Worm (Caenorhabditis elegans): ENCODE measurements around the gene Y41G9A.10.

Gene Y41G9A.10

ce11 chrX:2946508-2947005 lies at the start of gene Y41G9A.10, which contains the start of gene Y41G9A.5:
Gene Y41G9A.10 (minus strand): TSS chrX:2946558.
Gene Y41G9A.5 (plus strand): TSS chrX:2946667.
- no peak for TF ChIP-seq unc-62 (GFP tag; optimal IDR thresholded peaks at IDR 0.05)

- TF ChIP-seq unc-62 (GFP tag; optimal IDR thresholded peaks at IDR 0.05), result no peak
These were observed 43.8 kb upstream of the Y41G9A.10 start for ce11 chrX:2990145-2990544.

- no peak for TF ChIP-seq unc-62 (GFP tag; optimal IDR thresholded peaks at IDR 0.05)
These were observed 37.6 kb upstream of the Y41G9A.10 start, which contains the start of gene osm-5 for ce11 chrX:2983996-2984395. Gene osm-5 (plus strand): TSS chrX:2984263.

- no peak for TF ChIP-seq unc-62 (GFP tag; optimal IDR thresholded peaks at IDR 0.05)
These were observed 35.4 kb upstream of the Y41G9A.10 start, which contains the start of gene nspg-5 for ce11 chrX:2981715-2982114. Gene nspg-5 (plus strand): TSS chrX:2982015.

DNA sequence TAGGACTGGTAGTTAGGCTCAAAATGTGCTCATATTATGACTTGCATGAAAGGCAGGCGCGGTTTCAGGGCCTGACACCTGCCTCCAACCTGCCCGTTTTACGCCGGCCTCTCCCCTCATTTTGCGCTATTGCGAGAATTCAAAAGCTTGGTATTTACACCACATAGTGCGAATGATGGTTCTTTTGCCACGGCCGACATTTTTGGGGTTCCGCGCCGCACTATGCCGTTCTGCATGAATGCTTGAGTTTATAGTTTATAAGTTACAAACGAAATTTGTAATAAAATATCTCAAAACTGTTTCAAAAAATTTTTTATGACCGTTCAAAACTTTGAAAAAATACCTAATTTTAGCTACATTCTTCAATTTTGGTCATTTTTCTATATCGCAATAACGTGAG lies 31.7 kb upstream of the Y41G9A.10 start:
- TF ChIP-seq unc-62 (GFP tag; optimal IDR thresholded peaks at IDR 0.05), result no peak

- no peak for TF ChIP-seq unc-62 (GFP tag; optimal IDR thresholded peaks at IDR 0.05)
These were observed 29.8 kb upstream of the Y41G9A.10 start, which contains the start of gene aakg-3 for ce11 chrX:2976148-2976547. Gene aakg-3 (plus strand): TSS chrX:2976448.

ce11 chrX:2975421-2975820 lies 29.1 kb upstream of the Y41G9A.10 start:
- no peak for TF ChIP-seq unc-62 (GFP tag; optimal IDR thresholded peaks at IDR 0.05)

- TF ChIP-seq unc-62 (GFP tag; optimal IDR thresholded peaks at IDR 0.05), result no peak
These were observed 26.1 kb upstream of the Y41G9A.10 start for ce11 chrX:2972272-2973042.

DNA sequence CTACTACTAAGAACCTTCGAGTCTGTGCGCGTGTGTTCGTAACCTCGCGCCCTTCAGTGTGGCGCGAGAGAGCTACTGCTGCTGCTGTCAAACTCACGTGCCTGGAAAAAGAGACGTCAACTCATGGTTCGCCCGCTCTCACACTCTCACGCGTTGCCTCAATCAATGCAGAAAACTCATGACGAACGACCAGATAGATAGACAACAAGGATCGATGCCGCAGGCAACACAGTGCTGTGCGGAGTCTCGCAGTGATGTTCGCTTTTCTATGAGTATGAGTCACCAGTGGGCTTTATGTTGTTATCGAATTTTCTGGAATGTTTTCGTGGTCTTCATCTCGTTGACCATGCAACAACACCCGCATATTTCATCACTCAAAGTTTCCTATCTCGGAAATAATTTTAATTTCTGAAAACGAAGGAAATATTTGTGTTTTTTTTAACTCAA lies 25.2 kb upstream of the Y41G9A.10 start:
- no peak for TF ChIP-seq unc-62 (GFP tag; optimal IDR thresholded peaks at IDR 0.05)

- TF ChIP-seq unc-62 (GFP tag; optimal IDR thresholded peaks at IDR 0.05), result no peak
These were observed 24.5 kb upstream of the Y41G9A.10 start for ce11 chrX:2970804-2971395.

DNA sequence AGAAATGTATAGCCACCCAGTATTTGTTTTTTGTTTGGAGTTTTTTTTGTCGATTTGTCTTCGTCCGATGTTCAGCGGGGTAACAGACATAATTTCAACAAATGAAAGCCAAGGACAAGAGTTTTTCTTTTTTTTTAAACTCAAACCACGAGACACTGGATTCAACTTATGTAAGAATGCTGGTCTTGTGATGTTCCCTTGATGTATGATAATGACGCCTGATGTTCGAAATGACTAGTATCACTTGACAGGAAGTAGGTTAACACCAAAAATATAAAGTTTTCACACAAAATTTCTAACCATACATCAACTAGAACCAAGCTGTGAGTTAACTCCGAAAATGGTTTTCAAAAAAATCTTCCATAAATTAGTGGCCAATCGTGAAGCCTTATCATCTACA lies 23.9 kb upstream of the Y41G9A.10 start:
- TF ChIP-seq unc-62 (GFP tag; optimal IDR thresholded peaks at IDR 0.05), result no peak

DNA sequence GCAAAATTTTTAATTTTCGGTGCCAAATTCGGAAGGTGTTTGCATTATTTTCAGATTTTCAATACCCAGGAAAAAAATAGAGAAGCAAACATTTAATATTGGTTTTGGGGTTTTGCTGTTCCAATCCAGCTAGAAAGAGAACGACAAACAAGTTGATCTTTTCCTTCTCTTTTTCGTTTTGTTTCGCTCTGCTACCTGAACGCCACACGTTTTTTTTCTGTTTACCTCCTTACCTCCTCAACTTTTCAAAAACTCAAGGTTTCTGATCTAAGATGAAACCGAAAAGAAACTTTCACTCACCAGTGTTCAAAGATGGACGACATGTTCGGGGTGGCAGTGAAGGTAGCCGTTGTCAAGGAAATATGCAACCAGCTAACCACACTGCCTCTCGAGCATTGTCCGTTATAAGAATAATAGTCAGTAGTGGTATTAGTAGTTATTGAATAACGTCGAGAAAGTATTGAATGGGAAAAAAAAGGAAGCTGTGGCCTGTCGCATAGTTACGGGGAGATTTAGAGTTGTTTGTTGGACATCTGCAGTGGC lies 23.2 kb upstream of the Y41G9A.10 start:
- TF ChIP-seq unc-62 (GFP tag; optimal IDR thresholded peaks at IDR 0.05), result no peak

ce11 chrX:2966252-2966651 lies 19.9 kb upstream of the Y41G9A.10 start:
- no peak for TF ChIP-seq unc-62 (GFP tag; optimal IDR thresholded peaks at IDR 0.05)

- TF ChIP-seq unc-62 (GFP tag; optimal IDR thresholded peaks at IDR 0.05), result no peak
These were observed 14.3 kb upstream of the Y41G9A.10 start for ce11 chrX:2960703-2961102.

DNA sequence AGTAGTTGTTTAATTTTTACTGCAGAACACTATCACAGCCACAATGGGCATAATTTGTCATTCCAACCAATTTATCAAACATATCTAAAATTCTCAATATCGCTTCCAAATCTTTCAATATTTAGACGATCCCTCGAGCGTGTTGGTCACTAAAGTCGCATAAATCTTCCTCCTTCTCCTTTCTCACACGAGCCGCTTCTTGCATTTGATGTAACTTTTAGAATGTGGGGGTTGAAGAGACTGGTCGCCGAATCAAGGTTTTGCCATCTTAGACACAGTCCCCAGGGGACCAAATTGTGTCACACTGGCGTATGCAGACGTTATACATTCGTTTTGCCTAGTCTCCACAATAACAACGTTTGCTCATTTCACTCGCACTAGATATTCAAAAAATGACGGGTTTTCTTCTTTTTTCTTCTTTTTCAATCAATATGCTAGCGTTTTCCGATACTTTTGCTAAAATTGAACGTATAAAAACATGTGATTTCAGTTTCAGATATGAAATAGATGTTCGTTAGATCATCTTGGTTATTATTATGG lies 11.2 kb upstream of the Y41G9A.10 start, which contains the start of gene gbb-1:
gbb-1 (plus strand) TSS at position 490 of the 540 bp plus-strand sequence.
- TF ChIP-seq unc-62 (GFP tag; optimal IDR thresholded peaks at IDR 0.05), result no peak

ce11 chrX:2955628-2956027 lies 9.3 kb upstream of the Y41G9A.10 start:
- no peak for TF ChIP-seq unc-62 (GFP tag; optimal IDR thresholded peaks at IDR 0.05)

Data from whole organism, dauer.